Worm (Caenorhabditis elegans) whole organism, late embryonic: Measurements from ENCODE around the gene F46C5.2.
A peak's percentile ranks its signal among the peaks of the same experiment; 100 is the strongest.

Experiments
- C08G9.2 ChIP-seq: sonication (generic microtip); optimal IDR thresholded peaks from 2 replicates; lab custom pipeline; 2016; ENCODE audit warnings: mild to moderate bottlenecking, missing genetic modification characterization, moderate library complexity, missing compliant biosample characterization
- C38D4.7 ChIP-seq: fragments of 200-800 bp; sonication (Bioruptor generic); optimal IDR thresholded peaks from 2 replicates; lab custom pipeline; 2018; ENCODE audit warnings: mild to moderate bottlenecking, missing genetic modification characterization, moderate library complexity, missing compliant biosample characterization
- K02D7.2 ChIP-seq: sonication (generic microtip); optimal IDR thresholded peaks from 2 replicates; lab custom pipeline; 2017; ENCODE audit warnings: mild to moderate bottlenecking, missing genetic modification characterization, missing compliant biosample characterization
- K09A11.1 ChIP-seq: sonication (generic microtip); optimal IDR thresholded peaks from 2 replicates; lab custom pipeline; 2017; ENCODE audit warnings: antibody characterized with exemption, mild to moderate bottlenecking, missing genetic modification characterization, missing compliant biosample characterization; ENCODE audit not compliant: insufficient read depth
- ama-1 ChIP-seq: fragments of 150-350 bp; optimal IDR thresholded peaks from 2 replicates; lab custom pipeline; 2014
- ceh-14 ChIP-seq: sonication (generic microtip); optimal IDR thresholded peaks from 2 replicates; lab custom pipeline; 2016; ENCODE audit warnings: missing genotype, missing genetic modification characterization, missing compliant biosample characterization
- ceh-18 ChIP-seq: sonication (generic microtip); optimal IDR thresholded peaks from 2 replicates; lab custom pipeline; 2016; ENCODE audit warnings: missing genetic modification characterization, missing compliant biosample characterization
- ceh-19 ChIP-seq: fragments of 200-800 bp; sonication (Bioruptor generic); optimal IDR thresholded peaks from 2 replicates; lab custom pipeline; 2018; ENCODE audit warnings: mild to moderate bottlenecking, missing genetic modification characterization, missing compliant biosample characterization
- ceh-2 ChIP-seq: sonication (generic microtip); optimal IDR thresholded peaks from 2 replicates; lab custom pipeline; 2016; ENCODE audit warnings: missing genotype, missing genetic modification characterization, missing compliant biosample characterization
- ceh-22 ChIP-seq: sonication (generic microtip); optimal IDR thresholded peaks from 2 replicates; lab custom pipeline; 2017; ENCODE audit warnings: missing biosample characterization, missing genetic modification characterization
- ceh-30 ChIP-seq: fragments of 150-350 bp; optimal IDR thresholded peaks from 2 replicates; lab custom pipeline; 2014; ENCODE audit warnings: missing biosample characterization, missing genetic modification characterization
- ceh-34 ChIP-seq: sonication (generic microtip); optimal IDR thresholded peaks from 2 replicates; lab custom pipeline; 2016; ENCODE audit warnings: mild to moderate bottlenecking, missing genetic modification characterization, missing compliant biosample characterization
- elt-2 ChIP-seq: sonication (generic microtip); optimal IDR thresholded peaks from 2 replicates; lab custom pipeline; 2016; ENCODE audit warnings: missing genetic modification reagents, missing genetic modification characterization, missing compliant biosample characterization
- ets-4 ChIP-seq: sonication (generic microtip); optimal IDR thresholded peaks from 2 replicates; lab custom pipeline; 2016; ENCODE audit warnings: missing genetic modification characterization, missing compliant biosample characterization
- eyg-1 ChIP-seq: sonication (generic microtip); optimal IDR thresholded peaks from 2 replicates; lab custom pipeline; 2016; ENCODE audit warnings: missing genotype, missing genetic modification characterization, missing compliant biosample characterization
- fkh-6 ChIP-seq: sonication (generic microtip); optimal IDR thresholded peaks from 2 replicates; lab custom pipeline; 2016; ENCODE audit warnings: missing genetic modification characterization, missing compliant biosample characterization
- hlh-13 ChIP-seq: fragments of 200-800 bp; sonication (Bioruptor generic); optimal IDR thresholded peaks from 2 replicates; lab custom pipeline; 2018; ENCODE audit warnings: mild to moderate bottlenecking, missing genetic modification characterization, missing compliant biosample characterization
- hlh-15 ChIP-seq: sonication (generic microtip); optimal IDR thresholded peaks from 2 replicates; lab custom pipeline; 2016; ENCODE audit warnings: missing genetic modification characterization, missing compliant biosample characterization
- hlh-6 ChIP-seq: sonication (generic microtip); optimal IDR thresholded peaks from 2 replicates; lab custom pipeline; 2016; ENCODE audit warnings: missing genotype, missing genetic modification characterization, missing compliant biosample characterization
- hlh-8 ChIP-seq: sonication (generic microtip); optimal IDR thresholded peaks from 2 replicates; lab custom pipeline; 2016; ENCODE audit warnings: missing genotype, missing genetic modification characterization, missing compliant biosample characterization
- lim-6 ChIP-seq: sonication (generic microtip); optimal IDR thresholded peaks from 2 replicates; lab custom pipeline; 2016; ENCODE audit warnings: missing genetic modification characterization, missing compliant biosample characterization
- mec-3 ChIP-seq: sonication (generic microtip); optimal IDR thresholded peaks from 2 replicates; lab custom pipeline; 2016; ENCODE audit warnings: borderline replicate concordance, missing genetic modification characterization, missing compliant biosample characterization
- nfya-1 ChIP-seq: sonication (generic microtip); optimal IDR thresholded peaks from 2 replicates; lab custom pipeline; 2017; ENCODE audit warnings: missing genetic modification characterization, mild to moderate bottlenecking, missing compliant biosample characterization, antibody characterized with exemption, moderate library complexity
- nhr-232 ChIP-seq: sonication (generic microtip); optimal IDR thresholded peaks from 2 replicates; lab custom pipeline; 2016; ENCODE audit warnings: missing genetic modification characterization, missing compliant biosample characterization
- odd-2 ChIP-seq: sonication (generic microtip); optimal IDR thresholded peaks from 2 replicates; lab custom pipeline; 2017; ENCODE audit warnings: antibody characterized with exemption, mild to moderate bottlenecking, missing genetic modification characterization, missing compliant biosample characterization
- pat-9 ChIP-seq: fragments of 200-800 bp; sonication (Bioruptor generic); optimal IDR thresholded peaks from 2 replicates; lab custom pipeline; 2018; ENCODE audit warnings: mild to moderate bottlenecking, missing genetic modification characterization, moderate library complexity, missing compliant biosample characterization
- pros-1 ChIP-seq: fragments of 150-350 bp; optimal IDR thresholded peaks from 2 replicates; lab custom pipeline; 2014; ENCODE audit warnings: missing biosample characterization, missing genetic modification reagents, missing genetic modification characterization
- rnt-1 ChIP-seq: sonication (generic microtip); optimal IDR thresholded peaks from 2 replicates; lab custom pipeline; 2016; ENCODE audit warnings: missing genetic modification characterization, missing compliant biosample characterization
- sox-4 ChIP-seq: sonication (generic microtip); optimal IDR thresholded peaks from 2 replicates; lab custom pipeline; 2017; ENCODE audit warnings: mild to moderate bottlenecking, missing genetic modification characterization, inconsistent platforms, missing compliant biosample characterization
- syd-9 ChIP-seq: sonication (generic microtip); optimal IDR thresholded peaks from 2 replicates; lab custom pipeline; 2016; ENCODE audit warnings: mild to moderate bottlenecking, missing genetic modification characterization, moderate library complexity, missing compliant biosample characterization
- tbx-2 ChIP-seq: sonication (generic microtip); optimal IDR thresholded peaks from 2 replicates; lab custom pipeline; 2016; ENCODE audit warnings: missing genetic modification characterization, missing compliant biosample characterization
- tbx-7 ChIP-seq: sonication (generic microtip); optimal IDR thresholded peaks from 2 replicates; lab custom pipeline; 2016; ENCODE audit warnings: missing genotype, missing genetic modification characterization, missing compliant biosample characterization
- ttx-3 ChIP-seq: sonication (generic microtip); optimal IDR thresholded peaks from 2 replicates; lab custom pipeline; 2016; ENCODE audit warnings: missing genetic modification reagents, missing genetic modification characterization, missing compliant biosample characterization
- unc-55 ChIP-seq: sonication (generic microtip); optimal IDR thresholded peaks from 2 replicates; lab custom pipeline; 2017; ENCODE audit warnings: missing biosample characterization, missing genetic modification reagents, missing genetic modification characterization
- ztf-16 ChIP-seq: sonication (generic microtip); optimal IDR thresholded peaks from 2 replicates; lab custom pipeline; 2017; ENCODE audit warnings: missing genetic modification characterization, missing compliant biosample characterization

Gene F46C5.2

ce11 chrII:8851996-8852587 is 23.0 kb upstream of the F46C5.2 start, which contains the start of gene oac-46:
oac-46 (minus strand) TSS chrII:8852096.
- TF ChIP-seq pat-9 (no peak), ceh-18 (tag; lab: Kevin White, UChicago) (no peak), ceh-19 (no peak), ama-1 (no peak), K02D7.2 (tag; lab: Kevin White, UChicago) (no peak), tbx-7 (no peak), ceh-2 (tag; lab: Kevin White, UChicago) (no peak), lim-6 (no peak), K09A11.1 (tag; lab: Kevin White, UChicago) (no peak), ceh-34 (tag; lab: Kevin White, UChicago) (no peak), syd-9 (tag; lab: Kevin White, UChicago) (no peak), ets-4 (tag; lab: Kevin White, UChicago) (no peak), hlh-8 (tag; lab: Kevin White, UChicago) (no peak), hlh-13 (GFP tag; lab: Kevin White, UChicago) (no peak)

ce11 chrII:8848984-8849383 is 19.9 kb upstream of the F46C5.2 start:
- TF ChIP-seq fkh-6 (tag; lab: Kevin White, UChicago) (no peak), hlh-6 (tag; lab: Kevin White, UChicago) (no peak), odd-2 (tag; lab: Kevin White, UChicago) (no peak), sox-4 (no peak), ceh-30 (no peak), ceh-22 (no peak), C38D4.7 (GFP tag; lab: Kevin White, UChicago) (no peak), pros-1 (no peak), tbx-7 (no peak), hlh-15 (tag; lab: Kevin White, UChicago) (no peak), C08G9.2 (no peak), ceh-14 (tag; lab: Kevin White, UChicago) (no peak), eyg-1 (no peak), ttx-3 (no peak), mec-3 (no peak)

DNA sequence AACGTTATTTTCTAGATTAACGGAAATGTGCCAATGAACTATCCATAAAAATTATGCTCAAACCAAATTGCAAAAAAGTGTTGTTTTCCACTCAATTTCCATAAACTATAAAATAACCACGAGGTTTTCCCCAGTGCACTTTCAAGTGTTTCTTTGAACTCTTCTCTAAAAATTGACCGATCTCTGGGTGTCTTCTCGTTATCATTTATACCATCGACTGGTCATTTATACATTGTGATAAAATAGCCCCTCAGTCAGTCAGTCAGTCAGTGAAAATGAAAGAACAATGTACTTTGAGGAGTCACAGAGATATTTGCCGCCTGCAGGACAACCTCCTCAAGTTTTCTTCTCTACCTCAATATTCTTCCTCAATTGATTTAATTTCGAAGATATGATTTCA is 16.8 kb upstream of the F46C5.2 start:
- TF ChIP-seq pros-1 (no peak), elt-2 (tag; lab: Kevin White, UChicago) (peak; percentile 36)

DNA sequence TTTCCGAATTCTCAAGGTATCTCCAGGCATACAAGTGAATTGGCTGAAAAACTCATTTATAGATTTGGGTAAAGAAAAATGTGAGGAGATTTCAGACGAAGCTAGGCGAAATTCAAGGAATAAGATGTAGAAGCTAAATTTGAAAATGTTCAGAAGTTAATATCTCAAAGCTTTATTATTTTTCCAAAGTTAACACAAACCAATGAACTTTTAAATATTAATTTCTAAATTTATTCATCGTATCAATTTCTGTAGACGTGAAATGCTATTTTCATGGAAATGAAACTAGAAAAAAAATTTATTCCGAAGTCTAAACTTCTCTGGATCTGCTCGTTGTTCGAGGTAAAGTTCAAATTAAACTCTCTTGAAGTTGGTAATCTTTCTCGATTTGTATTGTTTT is 16.2 kb upstream of the F46C5.2 start, which contains the start of gene agxt-1:
agxt-1 (plus strand) TSS at position 301 of the 400 bp plus-strand sequence.
- no peak for TF ChIP-seq elt-2 (tag; lab: Kevin White, UChicago)
- TF ChIP-seq pat-9 = no peak

DNA sequence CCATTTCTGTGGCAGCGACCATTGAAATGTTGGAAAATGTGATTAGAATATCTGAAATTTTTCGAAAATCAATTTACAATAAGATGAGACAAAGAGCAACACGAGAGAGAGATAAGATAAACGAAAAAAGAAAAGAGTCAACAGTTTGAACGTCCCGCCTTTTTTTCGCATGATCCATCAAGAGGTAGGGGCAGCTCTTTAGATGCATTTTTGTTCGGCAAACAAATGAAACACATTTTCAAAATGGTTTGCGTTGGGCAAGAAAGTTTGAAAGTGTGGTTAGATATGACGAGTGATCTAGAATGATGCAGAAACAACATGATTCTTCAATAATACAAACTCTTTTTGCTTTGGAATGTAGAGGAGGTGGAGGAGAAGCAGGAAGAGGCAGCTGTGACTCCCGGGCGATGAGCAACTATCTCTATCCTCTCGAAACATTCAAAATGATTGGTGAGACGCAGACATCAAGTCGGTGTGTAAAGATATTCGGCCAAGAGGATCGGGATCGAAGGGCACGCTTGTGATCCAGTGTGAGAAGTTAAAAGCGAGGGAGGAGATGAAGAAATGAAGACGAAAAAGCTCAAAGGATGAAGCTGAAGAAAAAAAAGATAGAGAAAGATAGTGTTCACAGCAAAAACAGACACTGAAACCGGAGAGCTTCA is 15.5 kb upstream of the F46C5.2 start, which contains the start of gene F46C5.6:
F46C5.6 (minus strand) TSS at position 51 of the 662 bp plus-strand sequence.
- peak; percentile 34 for TF ChIP-seq ceh-34 (tag; lab: Kevin White, UChicago)
- no peak for TF ChIP-seq nhr-232 (tag; lab: Kevin White, UChicago)
- peak; percentile 40 for TF ChIP-seq nfya-1 (tag; lab: Kevin White, UChicago)
- TF ChIP-seq K09A11.1 (tag; lab: Kevin White, UChicago) = no peak
- TF ChIP-seq rnt-1 (tag; lab: Kevin White, UChicago) = peak; percentile 32
- TF ChIP-seq tbx-2 (tag; lab: Kevin White, UChicago) = peak; percentile 27
- no peak for TF ChIP-seq ceh-14 (tag; lab: Kevin White, UChicago)
- TF ChIP-seq unc-55 (GFP tag; lab: Kevin White, UChicago) = peak; percentile 53
- TF ChIP-seq ceh-18 (tag; lab: Kevin White, UChicago) = peak; percentile 94
- no peak for TF ChIP-seq ztf-16 (tag; lab: Kevin White, UChicago)
- no peak for TF ChIP-seq ceh-19
